Fruit fly (Drosophila melanogaster) whole organism, adult: ENCODE results near the gene Cow.

Source experiments
- CG11617 ChIP-seq: fragments of 200-800 bp; sonication (Bioruptor generic); optimal IDR thresholded peaks from 2 replicates; lab custom pipeline; 2017; ENCODE audit warnings: mild to moderate bottlenecking, missing biosample characterization, missing genetic modification reagents, missing genetic modification characterization
- CG14711 ChIP-seq: fragments of 200-800 bp; sonication (Bioruptor generic); optimal IDR thresholded peaks from 2 replicates; lab custom pipeline; 2018; ENCODE audit warnings: missing biosample characterization, mild to moderate bottlenecking, missing genetic modification characterization, moderate library complexity
- CG1620 ChIP-seq: fragments of 200-800 bp; sonication (Bioruptor generic); optimal IDR thresholded peaks from 2 replicates; lab custom pipeline; 2016; ENCODE audit warnings: missing biosample characterization, missing genetic modification characterization
- CG7045 ChIP-seq: fragments of 200-800 bp; sonication (Bioruptor generic); optimal IDR thresholded peaks from 2 replicates; lab custom pipeline; 2017; ENCODE audit warnings: missing biosample characterization, mild to moderate bottlenecking, missing genetic modification characterization
- Crg-1 ChIP-seq: fragments of 200-800 bp; sonication (Bioruptor generic); optimal IDR thresholded peaks from 2 replicates; lab custom pipeline; 2016; ENCODE audit warnings: missing biosample characterization, missing genetic modification characterization
- Hr96 ChIP-seq: fragments of 200-800 bp; sonication (Bioruptor generic); optimal IDR thresholded peaks from 2 replicates; lab custom pipeline; 2016; ENCODE audit warnings: missing biosample characterization, missing genetic modification characterization
- cic ChIP-seq: fragments of 200-800 bp; sonication (Bioruptor generic); optimal IDR thresholded peaks from 2 replicates; lab custom pipeline; 2017; ENCODE audit warnings: missing biosample characterization, mild to moderate bottlenecking, missing genetic modification characterization, moderate library complexity
- cnc ChIP-seq, 2 experiments: fragments of >200 bp; optimal IDR thresholded peaks; 2 replicates each; lab custom pipeline; 2017
- toe ChIP-seq: fragments of 200-800 bp; sonication (Bioruptor generic); optimal IDR thresholded peaks from 2 replicates; lab custom pipeline; 2016; ENCODE audit warnings: missing biosample characterization, missing genetic modification characterization

- TF ChIP-seq cic (GFP tag; lab: Kevin White, UChicago) (no peak), CG14711 (no peak), cnc (optimal IDR thresholded peaks at IDR 0.05; lab: Kevin White, UChicago) (no peak), Hr96 (GFP tag; lab: Kevin White, UChicago) (no peak), CG11617 (GFP tag; lab: Kevin White, UChicago) (no peak), Crg-1 (no peak), CG7045 (GFP tag; lab: Kevin White, UChicago) (no peak), CG1620 (GFP tag; lab: Kevin White, UChicago) (no peak), toe (GFP tag; lab: Kevin White, UChicago) (no peak)
Observed at dm6 chr3R:23074480-23074879, 38.0 kb downstream of the Cow start.
